Fruit fly (Drosophila melanogaster) Kc167 (cell line): ENCODE data around the gene scpr-A.

Source experiments
- Myc ChIP-seq: fragments of >200 bp; optimal IDR thresholded peaks from 2 replicates; lab custom pipeline; 2017; ENCODE audit warnings: missing external identifiers
- Sin3A ChIP-seq: fragments of >200 bp; optimal IDR thresholded peaks from 2 replicates; lab custom pipeline; 2018; ENCODE audit warnings: missing external identifiers
- h ChIP-seq: fragments of >200 bp; optimal IDR thresholded peaks from 3 replicates; lab custom pipeline; 2018; ENCODE audit warnings: missing external identifiers
- insv ChIP-seq: fragments of >200 bp; optimal IDR thresholded peaks from 3 replicates; lab custom pipeline; 2018; ENCODE audit warnings: missing external identifiers
- psq ChIP-seq: fragments of >200 bp; optimal IDR thresholded peaks from 2 replicates; lab custom pipeline; 2017; ENCODE audit warnings: missing external identifiers

DNA sequence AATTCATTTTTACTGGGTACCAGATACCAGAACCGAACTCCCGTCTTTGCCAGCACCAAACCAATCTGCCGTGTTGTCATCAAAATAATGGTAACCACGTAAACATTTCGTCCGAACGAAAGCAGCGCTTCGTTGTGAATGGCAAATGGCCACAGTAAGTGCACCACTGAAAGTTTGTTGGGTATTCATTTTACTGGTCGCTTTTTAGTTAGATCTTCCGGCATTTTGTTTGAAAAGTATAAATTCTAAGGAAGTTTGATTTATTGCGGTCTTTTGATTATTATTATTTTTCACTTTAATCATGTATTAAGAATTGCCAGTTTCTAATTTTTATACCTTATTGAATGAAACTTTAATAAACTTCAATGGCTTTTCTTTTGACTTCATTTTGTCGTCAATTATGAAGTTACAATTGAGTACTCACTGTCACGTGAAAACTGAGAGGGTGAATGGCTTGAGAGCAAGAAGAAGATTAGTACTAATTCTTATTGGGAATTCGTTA, 26.5 kb upstream of the scpr-A start, which contains the start of gene ZnT86D:
- TF ChIP-seq Sin3A (lab: Kevin White, UChicago) (no peak), insv (lab: Kevin White, UChicago) (no peak), psq (lab: Kevin White, UChicago) (no peak), h (no peak), Myc (no peak)
